Worm (Caenorhabditis elegans) whole organism, young adult: ENCODE measurements around the gene ZK892.4.

Experiments
- B0336.3 ChIP-seq: fragments of 200-800 bp; sonication (Bioruptor generic); IDR thresholded peaks from 2 replicates; pipeline ENCODE4 v1.3.6; 2022; ENCODE audit warnings: missing genetic modification characterization, missing compliant biosample characterization
- cebp-1 ChIP-seq, 2 experiments: fragments of 200-800 bp in 1 of 2; sonication (Bioruptor generic) in 1 of 2; sonication (generic microtip) in 1 of 2; IDR thresholded peaks in 1 of 2; optimal IDR thresholded peaks in 1 of 2; 2 replicates each; pipeline versions ENCODE4 v1.3.6 to Lab custom; 2017 to 2022; ENCODE audit warnings: missing compliant biosample characterization in 2 of 2, missing genetic modification characterization in 2 of 2, mild to moderate bottlenecking in 1 of 2, missing genetic modification reagents in 1 of 2, moderate library complexity in 1 of 2
- ceh-40 ChIP-seq: fragments of 200-800 bp; sonication (Bioruptor generic); IDR thresholded peaks from 2 replicates; pipeline ENCODE4 v1.3.6; 2022; ENCODE audit warnings: missing genetic modification characterization, missing compliant biosample characterization
- hrde-1 ChIP-seq: sonication (generic microtip); optimal IDR thresholded peaks from 2 replicates; lab custom pipeline; 2016; ENCODE audit warnings: missing genetic modification characterization, mild to moderate bottlenecking, missing compliant biosample characterization, moderate library complexity, missing genotype, missing genetic modification reagents, borderline replicate concordance
- lin-54 ChIP-seq: fragments of 200-800 bp; sonication (Bioruptor generic); optimal IDR thresholded peaks from 2 replicates; lab custom pipeline; 2018; ENCODE audit warnings: mild to moderate bottlenecking, missing genetic modification characterization, missing compliant biosample characterization
- lir-1 ChIP-seq: fragments of 200-800 bp; sonication (Bioruptor generic); conservative IDR thresholded peaks from 2 replicates; pipeline ENCODE4 v1.3.6; 2022; ENCODE audit warnings: missing genetic modification reagents, missing genetic modification characterization, missing compliant biosample characterization
- pbrm-1 ChIP-seq: fragments of 200-800 bp; sonication (Bioruptor generic); IDR thresholded peaks from 2 replicates; pipeline ENCODE4 v1.3.6; 2022; ENCODE audit warnings: missing genetic modification reagents, missing genetic modification characterization, missing compliant biosample characterization
- zfh-2 ChIP-seq: fragments of 200-800 bp; sonication (Bioruptor generic); conservative IDR thresholded peaks from 2 replicates; pipeline ENCODE4 v1.3.6; 2022; ENCODE audit warnings: missing genetic modification reagents, missing genetic modification characterization, missing compliant biosample characterization

Gene ZK892.4

DNA sequence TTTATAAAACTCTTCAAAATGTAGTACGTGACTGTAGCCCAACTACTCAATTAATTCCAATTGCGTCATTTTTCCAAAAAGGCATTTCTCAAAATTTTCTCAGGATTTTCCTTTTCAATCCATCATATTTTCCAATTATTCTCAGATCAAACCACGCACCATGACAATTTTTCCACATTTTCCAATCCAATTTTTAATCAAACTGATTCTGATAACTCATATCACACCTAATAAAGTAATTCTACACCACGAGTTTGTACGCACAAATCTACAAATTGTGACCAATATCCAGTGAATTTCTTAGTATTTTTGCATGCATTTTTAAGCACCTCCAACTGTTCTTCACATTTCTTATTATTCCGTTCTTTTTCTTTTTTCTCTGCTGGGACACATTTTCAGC, 45.1 kb downstream of the ZK892.4 start:
- TF ChIP-seq cebp-1 (GFP tag; IDR thresholded peaks at IDR 0.05; lab: Robert Waterston, UW) (no peak), cebp-1 (tag; optimal IDR thresholded peaks at IDR 0.05; lab: Kevin White, UChicago) (no peak)
- TF ChIP-seq, all 124 proteins: peak for 0

- TF ChIP-seq zfh-2 (GFP tag; lab: Robert Waterston, UW) = no peak
- TF ChIP-seq lin-54 (GFP tag; lab: Kevin White, UChicago) = no peak
- no peak for TF ChIP-seq hrde-1 (tag; lab: Kevin White, UChicago)
- no peak for TF ChIP-seq B0336.3 (GFP tag; lab: Robert Waterston, UW)
- TF ChIP-seq pbrm-1 (GFP tag; lab: Robert Waterston, UW) = no peak
- no peak for TF ChIP-seq lir-1 (GFP tag; lab: Robert Waterston, UW)
- no peak for TF ChIP-seq ceh-40 (GFP tag; lab: Robert Waterston, UW)
These were observed 50.2 kb downstream of the ZK892.4 start, which contains the start of gene C18D1.2 for ce11 chrII:10056545-10057038. C18D1.2 (plus strand) TSS chrII:10056988.
